Worm (Caenorhabditis elegans) whole organism, L1 larva: Measurements from ENCODE around the gene Y116A8C.465.
"Not testable (repeated sequence)": the region's sequence is repeated elsewhere in the genome, so short reads cannot be mapped to it uniquely, and the experiment has no call there.

Source experiments
- C16A3.4 ChIP-seq: fragments of 150-350 bp; optimal IDR thresholded peaks from 2 replicates; lab custom pipeline; 2014; ENCODE audit warnings: missing biosample characterization, missing genetic modification characterization
- C34B4.2 ChIP-seq: sonication (generic microtip); optimal IDR thresholded peaks from 2 replicates; lab custom pipeline; 2017; ENCODE audit warnings: mild to moderate bottlenecking, missing genetic modification characterization, missing compliant biosample characterization
- F16B12.6 ChIP-seq: fragments of 150-350 bp; optimal IDR thresholded peaks from 2 replicates; lab custom pipeline; 2014; ENCODE audit warnings: missing biosample characterization, missing genetic modification characterization
- Y116A8C.19 ChIP-seq: sonication (generic microtip); optimal IDR thresholded peaks from 2 replicates; lab custom pipeline; 2016; ENCODE audit warnings: missing compliant biosample characterization, missing genetic modification characterization, borderline replicate concordance
- alr-1 ChIP-seq: fragments of 200-800 bp; sonication (Bioruptor generic); optimal IDR thresholded peaks from 2 replicates; lab custom pipeline; 2018; ENCODE audit warnings: borderline replicate concordance, mild to moderate bottlenecking, missing genetic modification characterization, missing compliant biosample characterization
- aly-2 ChIP-seq: fragments of 150-350 bp; optimal IDR thresholded peaks from 2 replicates; lab custom pipeline; 2014; ENCODE audit warnings: missing biosample characterization, missing genetic modification characterization
- ceh-63 ChIP-seq: fragments of 200-800 bp; sonication (Bioruptor generic); optimal IDR thresholded peaks from 2 replicates; lab custom pipeline; 2018; ENCODE audit warnings: mild to moderate bottlenecking, missing genetic modification characterization, missing compliant biosample characterization
- ceh-8 ChIP-seq: fragments of 200-800 bp; sonication (Bioruptor generic); optimal IDR thresholded peaks from 2 replicates; lab custom pipeline; 2018; ENCODE audit warnings: mild to moderate bottlenecking, missing genetic modification characterization, moderate library complexity, missing compliant biosample characterization
- ceh-88 ChIP-seq: fragments of 200-800 bp; sonication (Bioruptor generic); IDR thresholded peaks from 2 replicates; pipeline ENCODE4 v1.3.6; 2022; ENCODE audit warnings: missing genetic modification characterization, missing compliant biosample characterization
- dsc-1 ChIP-seq: sonication (generic microtip); optimal IDR thresholded peaks from 2 replicates; lab custom pipeline; 2016; ENCODE audit warnings: mild to moderate bottlenecking, missing genetic modification characterization, missing compliant biosample characterization
- egl-13 ChIP-seq: sonication (generic microtip); optimal IDR thresholded peaks from 2 replicates; lab custom pipeline; 2016; ENCODE audit warnings: missing genotype, missing genetic modification reagents, missing genetic modification characterization, missing compliant biosample characterization
- egl-27 ChIP-seq, 2 experiments: fragments of 150-350 bp in 1 of 2; sonication (generic microtip); optimal IDR thresholded peaks; 3 replicates each; lab custom pipeline; 2017 to 2018; ENCODE audit warnings: missing biosample characterization in 2 of 2, missing genetic modification characterization in 2 of 2, missing genetic modification reagents in 2 of 2
- elt-2 ChIP-seq: sonication (generic microtip); optimal IDR thresholded peaks from 2 replicates; lab custom pipeline; 2016; ENCODE audit warnings: missing genetic modification characterization, mild to moderate bottlenecking, inconsistent platforms, missing compliant biosample characterization, missing genetic modification reagents
- fkh-8 ChIP-seq: sonication (generic microtip); optimal IDR thresholded peaks from 2 replicates; lab custom pipeline; 2016; ENCODE audit warnings: mild to moderate bottlenecking, missing genetic modification characterization, missing compliant biosample characterization
- fos-1 ChIP-seq: fragments of 150-350 bp; optimal IDR thresholded peaks from 2 replicates; lab custom pipeline; 2014; ENCODE audit warnings: missing biosample characterization, missing genetic modification characterization
- hlh-17 ChIP-seq: fragments of 200-800 bp; sonication (Bioruptor generic); optimal IDR thresholded peaks from 2 replicates; lab custom pipeline; 2018; ENCODE audit warnings: missing genetic modification characterization, mild to moderate bottlenecking, missing compliant biosample characterization, moderate library complexity, borderline replicate concordance
- hlh-4 ChIP-seq: sonication (generic microtip); optimal IDR thresholded peaks from 2 replicates; lab custom pipeline; 2016; ENCODE audit warnings: mild to moderate bottlenecking, missing genetic modification characterization, missing compliant biosample characterization
- isw-1 ChIP-seq: fragments of 200-800 bp; sonication (Bioruptor generic); IDR thresholded peaks from 2 replicates; pipeline ENCODE4 v1.3.6; 2022; ENCODE audit warnings: missing genetic modification characterization, missing compliant biosample characterization
- lin-13 ChIP-seq: fragments of 150-350 bp; optimal IDR thresholded peaks from 2 replicates; lab custom pipeline; 2014; ENCODE audit warnings: missing biosample characterization, missing genetic modification reagents, missing genetic modification characterization
- lin-39 ChIP-seq: fragments of 150-350 bp; optimal IDR thresholded peaks from 2 replicates; lab custom pipeline; 2014; ENCODE audit warnings: missing biosample characterization, missing genetic modification reagents, missing genetic modification characterization
- lir-3 ChIP-seq: sonication (generic microtip); optimal IDR thresholded peaks from 2 replicates; lab custom pipeline; 2016; ENCODE audit warnings: mild to moderate bottlenecking, missing genetic modification characterization, moderate library complexity, missing compliant biosample characterization; ENCODE audit not compliant: poor library complexity
- mef-2 ChIP-seq: fragments of 150-350 bp; optimal IDR thresholded peaks from 2 replicates; lab custom pipeline; 2014; ENCODE audit warnings: missing biosample characterization, missing genetic modification characterization
- nhr-19 ChIP-seq: fragments of 200-800 bp; sonication (Bioruptor generic); conservative IDR thresholded peaks from 2 replicates; pipeline ENCODE4 v1.3.6; 2022; ENCODE audit warnings: missing genetic modification characterization, missing compliant biosample characterization
- nhr-28 ChIP-seq: fragments of 150-350 bp; optimal IDR thresholded peaks from 2 replicates; lab custom pipeline; 2014; ENCODE audit warnings: missing biosample characterization, missing genetic modification characterization
- nhr-71 ChIP-seq: sonication (generic microtip); optimal IDR thresholded peaks from 2 replicates; lab custom pipeline; 2016; ENCODE audit warnings: mild to moderate bottlenecking, missing genetic modification characterization, moderate library complexity, missing compliant biosample characterization
- nhr-76 ChIP-seq: sonication (generic microtip); optimal IDR thresholded peaks from 2 replicates; lab custom pipeline; 2017; ENCODE audit warnings: missing biosample characterization, missing genetic modification characterization
- nhr-77 ChIP-seq: fragments of 150-350 bp; optimal IDR thresholded peaks from 2 replicates; lab custom pipeline; 2014; ENCODE audit warnings: missing biosample characterization, missing genetic modification characterization
- nhr-84 ChIP-seq: sonication (generic microtip); optimal IDR thresholded peaks from 2 replicates; lab custom pipeline; 2017; ENCODE audit warnings: missing biosample characterization, missing genetic modification characterization
- nhr-85 ChIP-seq: sonication (generic microtip); peaks from one replicate; lab custom pipeline; 2016; ENCODE audit warnings: missing genetic modification characterization, inconsistent platforms, missing compliant biosample characterization
- pqm-1 ChIP-seq: sonication (generic microtip); optimal IDR thresholded peaks from 3 replicates; lab custom pipeline; 2017; ENCODE audit warnings: missing biosample characterization, missing genetic modification characterization
- snu-23 ChIP-seq: sonication (generic microtip); optimal IDR thresholded peaks from 2 replicates; lab custom pipeline; 2016; ENCODE audit warnings: missing genetic modification characterization, missing compliant biosample characterization
- sup-37 ChIP-seq: fragments of 200-800 bp; sonication (Bioruptor generic); optimal IDR thresholded peaks from 2 replicates; lab custom pipeline; 2018; ENCODE audit warnings: mild to moderate bottlenecking, missing genetic modification characterization, missing compliant biosample characterization
- swsn-7 ChIP-seq: sonication (generic microtip); optimal IDR thresholded peaks from 2 replicates; lab custom pipeline; 2016; ENCODE audit warnings: missing genetic modification characterization, missing compliant biosample characterization
- unc-130 ChIP-seq: fragments of 150-350 bp; optimal IDR thresholded peaks from 2 replicates; lab custom pipeline; 2017; ENCODE audit warnings: missing biosample characterization, missing genetic modification characterization, inconsistent platforms
- unc-30 ChIP-seq: sonication (generic microtip); optimal IDR thresholded peaks from 2 replicates; lab custom pipeline; 2017; ENCODE audit warnings: missing biosample characterization, missing genetic modification characterization
- vab-15 ChIP-seq: sonication (generic microtip); optimal IDR thresholded peaks from 2 replicates; lab custom pipeline; 2017; ENCODE audit warnings: missing genotype, mild to moderate bottlenecking, missing genetic modification characterization, missing compliant biosample characterization
- zip-4 ChIP-seq: fragments of 200-800 bp; sonication (Bioruptor generic); optimal IDR thresholded peaks from 2 replicates; lab custom pipeline; 2018; ENCODE audit warnings: mild to moderate bottlenecking, missing genetic modification characterization, moderate library complexity, missing compliant biosample characterization
- ztf-4 ChIP-seq: fragments of 150-350 bp; optimal IDR thresholded peaks from 2 replicates; lab custom pipeline; 2014; ENCODE audit warnings: missing biosample characterization, missing genetic modification characterization

Gene Y116A8C.465

ce11 chrIV:17064937-17065336, at the start of gene Y116A8C.465:
Gene Y116A8C.465 (plus strand): TSS chrIV:17065237.
- TF ChIP-seq lir-3 (tag; lab: Kevin White, UChicago); F16B12.6; ceh-8 (GFP tag; lab: Kevin White, UChicago): not testable (repeated sequence)
- TF ChIP-seq, all 84 proteins: peak for 0; not testable (repeated sequence) for 84

- TF ChIP-seq ztf-4 (tag; lab: Kevin White, UChicago) (no peak), pqm-1 (tag; lab: Kevin White, UChicago) (no peak), C34B4.2 (tag; lab: Kevin White, UChicago) (no peak), swsn-7 (tag; lab: Kevin White, UChicago) (no peak), ceh-88 (no peak), nhr-19 (no peak), fkh-8 (tag; lab: Kevin White, UChicago) (no peak), hlh-17 (GFP tag; lab: Kevin White, UChicago) (no peak), nhr-84 (tag; lab: Kevin White, UChicago) (no peak), unc-130 (tag; lab: Kevin White, UChicago) (no peak), lin-39 (tag; lab: Kevin White, UChicago) (no peak), nhr-85 (tag; lab: Kevin White, UChicago) (no peak), egl-27 (tag; optimal IDR thresholded peaks at IDR 0.05; lab: Kevin White, UChicago) (no peak), snu-23 (GFP tag; lab: Kevin White, UChicago) (no peak), elt-2 (tag; lab: Kevin White, UChicago) (no peak), vab-15 (tag; lab: Kevin White, UChicago) (no peak), isw-1 (no peak), nhr-28 (tag; lab: Kevin White, UChicago) (no peak), sup-37 (GFP tag; lab: Kevin White, UChicago) (no peak)
These were observed 44.0 kb upstream of the Y116A8C.465 start for ce11 chrIV:17021042-17021441.

- TF ChIP-seq C16A3.4 (tag; lab: Kevin White, UChicago) (no peak), hlh-4 (tag; lab: Kevin White, UChicago) (no peak), egl-13 (tag; lab: Kevin White, UChicago) (no peak), aly-2 (tag; lab: Kevin White, UChicago) (no peak), Y116A8C.19 (tag; lab: Kevin White, UChicago) (no peak), nhr-77 (tag; lab: Kevin White, UChicago) (no peak), unc-30 (tag; lab: Kevin White, UChicago) (no peak), elt-2 (tag; lab: Kevin White, UChicago) (no peak), ceh-63 (no peak), fos-1 (tag; lab: Kevin White, UChicago) (no peak), alr-1 (tag; lab: Kevin White, UChicago) (no peak), nhr-28 (tag; lab: Kevin White, UChicago) (no peak), zip-4 (GFP tag; lab: Kevin White, UChicago) (no peak), nhr-71 (tag; lab: Kevin White, UChicago) (no peak), dsc-1 (tag; lab: Kevin White, UChicago) (no peak), lin-13 (GFP tag; lab: Kevin White, UChicago) (no peak), hlh-17 (GFP tag; lab: Kevin White, UChicago) (no peak), mef-2 (no peak), nhr-76 (no peak)
These were observed 40.0 kb upstream of the Y116A8C.465 start, which contains the start of gene dct-13 for ce11 chrIV:17025017-17025416. Gene dct-13 (minus strand): TSS chrIV:17025117.
